Fruit fly (Drosophila melanogaster) whole organism, prepupa: ENCODE data around the gene CG9676.

Source experiments
- Blimp-1 ChIP-seq: fragments of 200-800 bp; sonication (Bioruptor generic); optimal IDR thresholded peaks from 3 replicates; lab custom pipeline; 2017; ENCODE audit warnings: missing biosample characterization, missing genetic modification characterization, mild to moderate bottlenecking, moderate library complexity, missing genetic modification reagents
- CG10669 ChIP-seq: fragments of 200-800 bp; sonication (Bioruptor generic); optimal IDR thresholded peaks from 3 replicates; lab custom pipeline; 2018; ENCODE audit warnings: missing biosample characterization, mild to moderate bottlenecking, missing genetic modification characterization, moderate library complexity
- CG11294 ChIP-seq: fragments of 200-800 bp; sonication (Bioruptor generic); IDR thresholded peaks from 2 replicates; pipeline ENCODE4 v1.3.6; 2022; ENCODE audit warnings: missing biosample characterization, missing genetic modification characterization
- CG11762 ChIP-seq: fragments of 200-800 bp; sonication (Bioruptor generic); optimal IDR thresholded peaks from 3 replicates; lab custom pipeline; 2016; ENCODE audit warnings: missing biosample characterization, missing genetic modification characterization; ENCODE audit not compliant: insufficient read depth
- CG15336 ChIP-seq: fragments of 200-800 bp; sonication (Bioruptor generic); IDR thresholded peaks from 2 replicates; pipeline ENCODE4 v1.3.6; 2022; ENCODE audit warnings: missing biosample characterization, missing genetic modification characterization
- CG16779 ChIP-seq: fragments of 200-800 bp; sonication (Bioruptor generic); optimal IDR thresholded peaks from 3 replicates; lab custom pipeline; 2017; ENCODE audit warnings: missing biosample characterization, mild to moderate bottlenecking, missing genetic modification characterization
- CG31627 ChIP-seq: fragments of 200-800 bp; sonication (Bioruptor generic); optimal IDR thresholded peaks from 3 replicates; lab custom pipeline; 2016; ENCODE audit warnings: missing biosample characterization, missing genetic modification characterization
- CG32006 ChIP-seq: fragments of 200-800 bp; sonication (Bioruptor generic); optimal IDR thresholded peaks from 3 replicates; lab custom pipeline; 2017; ENCODE audit warnings: missing biosample characterization, mild to moderate bottlenecking, missing genetic modification characterization
- CG34406 ChIP-seq: fragments of 200-800 bp; sonication (Bioruptor generic); optimal IDR thresholded peaks from 3 replicates; lab custom pipeline; 2016; ENCODE audit warnings: missing biosample characterization, missing genetic modification characterization
- CG6276 ChIP-seq: fragments of 200-800 bp; sonication (Bioruptor generic); optimal IDR thresholded peaks from 2 replicates; lab custom pipeline; 2017; ENCODE audit warnings: missing biosample characterization, mild to moderate bottlenecking, missing genetic modification characterization
- CG6808 ChIP-seq: fragments of 200-800 bp; sonication (Bioruptor generic); optimal IDR thresholded peaks from 3 replicates; lab custom pipeline; 2017; ENCODE audit warnings: missing biosample characterization, missing genetic modification characterization, mild to moderate bottlenecking, moderate library complexity, missing genetic modification reagents
- CG8319 ChIP-seq: fragments of 200-800 bp; sonication (Bioruptor generic); optimal IDR thresholded peaks from 3 replicates; lab custom pipeline; 2016; ENCODE audit warnings: missing biosample characterization, missing genetic modification characterization
- CG8632 ChIP-seq: fragments of 200-800 bp; sonication (Bioruptor generic); optimal IDR thresholded peaks from 3 replicates; lab custom pipeline; 2016; ENCODE audit warnings: missing biosample characterization, missing genetic modification characterization
- CG9139 ChIP-seq: fragments of 200-800 bp; sonication (Bioruptor generic); optimal IDR thresholded peaks from 3 replicates; lab custom pipeline; 2017; ENCODE audit warnings: missing biosample characterization, mild to moderate bottlenecking, missing genetic modification characterization
- Eip78C ChIP-seq: fragments of 200-800 bp; sonication (Bioruptor generic); peaks from one replicate; lab custom pipeline; 2016; ENCODE audit warnings: missing biosample characterization, missing genetic modification characterization
- Eip93F ChIP-seq: fragments of 200-800 bp; sonication (Bioruptor generic); optimal IDR thresholded peaks from 2 replicates; lab custom pipeline; 2016; ENCODE audit warnings: missing biosample characterization, mild to moderate bottlenecking, missing genetic modification characterization
- Ets21C ChIP-seq: fragments of 200-800 bp; sonication (Bioruptor generic); optimal IDR thresholded peaks from 3 replicates; lab custom pipeline; 2016; ENCODE audit warnings: missing biosample characterization, missing genetic modification characterization
- Ets96B ChIP-seq: fragments of 200-800 bp; optimal IDR thresholded peaks from 2 replicates; lab custom pipeline; 2019; ENCODE audit warnings: missing biosample characterization, mild to moderate bottlenecking, missing genetic modification characterization, moderate library complexity
- Hr38 ChIP-seq: sonication (Bioruptor generic); optimal IDR thresholded peaks from 2 replicates; lab custom pipeline; 2016; ENCODE audit warnings: missing biosample characterization, missing genetic modification characterization
- Hr39 ChIP-seq: fragments of 200-800 bp; sonication (Bioruptor generic); optimal IDR thresholded peaks from 2 replicates; lab custom pipeline; 2016; ENCODE audit warnings: missing biosample characterization, missing genetic modification characterization
- Lpt ChIP-seq: fragments of 200-800 bp; sonication (Bioruptor generic); optimal IDR thresholded peaks from 3 replicates; lab custom pipeline; 2016; ENCODE audit warnings: missing biosample characterization, missing genetic modification characterization
- Met ChIP-seq: fragments of 200-800 bp; sonication (Bioruptor generic); optimal IDR thresholded peaks from 3 replicates; lab custom pipeline; 2016; ENCODE audit warnings: missing biosample characterization, missing genetic modification characterization
- Smox ChIP-seq: fragments of 200-800 bp; sonication (Bioruptor generic); optimal IDR thresholded peaks from 3 replicates; lab custom pipeline; 2016; ENCODE audit warnings: missing biosample characterization, missing genetic modification characterization
- Sox102F ChIP-seq: fragments of 200-800 bp; sonication (Bioruptor generic); optimal IDR thresholded peaks from 2 replicates; lab custom pipeline; 2016; ENCODE audit warnings: missing biosample characterization, mild to moderate bottlenecking, missing genetic modification characterization
- achi ChIP-seq: fragments of 200-800 bp; sonication (Bioruptor generic); optimal IDR thresholded peaks from 3 replicates; lab custom pipeline; 2016; ENCODE audit warnings: missing biosample characterization, missing genetic modification characterization
- acj6 ChIP-seq: fragments of 200-800 bp; sonication (Bioruptor generic); optimal IDR thresholded peaks from 3 replicates; lab custom pipeline; 2016; ENCODE audit warnings: missing biosample characterization, missing genetic modification characterization
- cyc ChIP-seq: fragments of 200-800 bp; sonication (Bioruptor generic); optimal IDR thresholded peaks from 3 replicates; lab custom pipeline; 2016; ENCODE audit warnings: missing biosample characterization, missing genetic modification characterization
- dsx ChIP-seq: fragments of 200-800 bp; optimal IDR thresholded peaks from 3 replicates; lab custom pipeline; 2019; ENCODE audit warnings: missing biosample characterization, mild to moderate bottlenecking, missing genetic modification characterization, moderate library complexity; ENCODE audit not compliant: poor library complexity, severe bottlenecking
- esn ChIP-seq: fragments of 200-800 bp; sonication (Bioruptor generic); optimal IDR thresholded peaks from 2 replicates; lab custom pipeline; 2016; ENCODE audit warnings: missing biosample characterization, mild to moderate bottlenecking, missing genetic modification characterization, moderate library complexity
- fkh ChIP-seq: fragments of 200-800 bp; sonication (Bioruptor generic); optimal IDR thresholded peaks from 3 replicates; lab custom pipeline; 2017; ENCODE audit warnings: missing biosample characterization, mild to moderate bottlenecking, missing genetic modification characterization, moderate library complexity
- net ChIP-seq: fragments of 200-800 bp; sonication (Bioruptor generic); optimal IDR thresholded peaks from 3 replicates; lab custom pipeline; 2016; ENCODE audit warnings: missing biosample characterization, missing genetic modification characterization
- pdm3 ChIP-seq: fragments of 200-800 bp; sonication (Bioruptor generic); optimal IDR thresholded peaks from 3 replicates; lab custom pipeline; 2016; ENCODE audit warnings: missing biosample characterization, missing genetic modification characterization
- salr ChIP-seq, 2 experiments: fragments of 200-800 bp; sonication (Bioruptor generic); optimal IDR thresholded peaks; 3 replicates each; lab custom pipeline; 2016 to 2018; ENCODE audit warnings: missing biosample characterization in 2 of 2, missing genetic modification characterization in 2 of 2, mild to moderate bottlenecking in 1 of 2
- spab ChIP-seq: fragments of 200-800 bp; sonication (Bioruptor generic); optimal IDR thresholded peaks from 2 replicates; lab custom pipeline; 2017; ENCODE audit warnings: missing biosample characterization, mild to moderate bottlenecking, missing genetic modification characterization, missing genetic modification reagents
- ss ChIP-seq, 2 experiments: fragments of 200-800 bp; sonication (Bioruptor generic); optimal IDR thresholded peaks; 2 replicates in 1 of 2; 3 replicates in 1 of 2; lab custom pipeline; 2017 to 2018; ENCODE audit warnings: mild to moderate bottlenecking in 2 of 2, missing biosample characterization in 2 of 2, missing genetic modification characterization in 2 of 2, moderate library complexity in 1 of 2
- svp ChIP-seq: fragments of 200-800 bp; sonication (Bioruptor generic); peaks from one replicate; lab custom pipeline; 2016; ENCODE audit warnings: missing biosample characterization, missing genetic modification characterization

Gene CG9676

DNA sequence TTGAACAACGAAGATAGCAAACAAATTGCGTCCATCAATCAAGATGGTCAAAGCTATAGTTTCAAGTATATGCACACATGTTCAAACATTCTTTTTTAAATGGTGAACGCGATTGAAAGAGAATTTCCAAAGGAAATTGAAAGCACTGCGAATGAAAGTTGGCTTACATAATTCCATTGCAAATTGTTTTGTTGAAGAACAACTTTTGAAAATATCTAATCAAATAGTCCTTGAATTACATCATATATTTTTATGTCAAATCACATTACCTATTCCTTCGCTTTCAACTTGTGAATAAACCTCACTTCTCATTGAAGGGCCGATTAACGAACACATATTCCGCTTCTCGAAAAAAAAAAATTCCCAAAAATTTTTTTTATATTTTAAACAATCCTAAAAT, 40.6 kb upstream of the CG9676 start, which contains the start of gene CG32568:
CG32568 (plus strand) TSS at position 301 of the 400 bp plus-strand sequence.
- TF ChIP-seq CG34406 (GFP tag; lab: Kevin White, UChicago), result no peak
- no peak for TF ChIP-seq CG9139 (GFP tag; lab: Kevin White, UChicago)
- TF ChIP-seq spab (GFP tag; lab: Kevin White, UChicago), result no peak
- TF ChIP-seq achi (GFP tag; lab: Kevin White, UChicago), result no peak
- no peak for TF ChIP-seq Sox102F
- TF ChIP-seq CG6808, result no peak
- no peak for TF ChIP-seq net (GFP tag; lab: Kevin White, UChicago)
- TF ChIP-seq Smox (GFP tag; lab: Kevin White, UChicago), result no peak
- no peak for TF ChIP-seq CG8632 (GFP tag; lab: Kevin White, UChicago)
- no peak for TF ChIP-seq acj6
- no peak for TF ChIP-seq Lpt (GFP tag; lab: Kevin White, UChicago)
- TF ChIP-seq CG11294, result no peak
- no peak for TF ChIP-seq Eip93F (GFP tag; lab: Kevin White, UChicago)
- TF ChIP-seq svp, result no peak
- no peak for TF ChIP-seq Met (GFP tag; lab: Kevin White, UChicago)
- TF ChIP-seq, all 60 proteins: peak for 0

DNA sequence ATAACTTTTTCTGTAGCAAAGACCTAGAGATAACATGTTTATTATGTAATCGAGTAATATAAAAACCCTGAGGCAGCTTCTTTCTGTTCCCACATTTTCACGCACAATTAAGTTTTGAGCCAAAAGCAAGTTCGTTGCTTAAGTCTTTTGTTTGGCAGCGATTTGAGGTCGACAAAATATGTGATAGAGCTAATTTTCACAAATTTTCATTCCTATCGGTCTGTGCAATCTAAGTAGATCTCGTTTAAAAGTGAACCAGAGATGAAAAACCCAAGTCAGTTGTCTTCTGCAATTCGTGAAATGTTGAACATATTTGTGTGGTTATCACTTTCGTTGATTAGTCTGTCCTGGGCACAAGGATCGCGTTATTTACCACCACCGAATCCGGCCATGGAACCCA, 37.9 kb upstream of the CG9676 start, which contains the start of gene TwdlZ:
TwdlZ (plus strand) TSS at position 301 of the 400 bp plus-strand sequence.
- TF ChIP-seq Met (GFP tag; lab: Kevin White, UChicago), result no peak
- no peak for TF ChIP-seq CG32006 (GFP tag; lab: Kevin White, UChicago)
- no peak for TF ChIP-seq CG11762 (GFP tag; lab: Kevin White, UChicago)
- no peak for TF ChIP-seq Hr39 (GFP tag; lab: Kevin White, UChicago)
- no peak for TF ChIP-seq pdm3 (GFP tag; lab: Kevin White, UChicago)
- TF ChIP-seq Ets21C (GFP tag; lab: Kevin White, UChicago), result no peak
- TF ChIP-seq Blimp-1 (GFP tag; lab: Kevin White, UChicago), result no peak
- no peak for TF ChIP-seq dsx (GFP tag; lab: Kevin White, UChicago)
- no peak for TF ChIP-seq CG34406 (GFP tag; lab: Kevin White, UChicago)
- no peak for TF ChIP-seq CG8319
- TF ChIP-seq CG31627 (GFP tag; lab: Kevin White, UChicago), result no peak
- TF ChIP-seq spab (GFP tag; lab: Kevin White, UChicago), result no peak
- TF ChIP-seq achi (GFP tag; lab: Kevin White, UChicago), result no peak
- TF ChIP-seq salr (GFP tag; optimal IDR thresholded peaks at IDR 0.05; lab: Kevin White, UChicago), result no peak
- no peak for TF ChIP-seq CG6276
- TF ChIP-seq CG16779 (tag; lab: Kevin White, UChicago), result no peak
- TF ChIP-seq Ets96B (tag; lab: Kevin White, UChicago), result no peak
- TF ChIP-seq CG10669 (GFP tag; lab: Kevin White, UChicago), result no peak
- TF ChIP-seq Eip78C (GFP tag; lab: Kevin White, UChicago), result no peak
- TF ChIP-seq, all 60 proteins: peak for 0

DNA sequence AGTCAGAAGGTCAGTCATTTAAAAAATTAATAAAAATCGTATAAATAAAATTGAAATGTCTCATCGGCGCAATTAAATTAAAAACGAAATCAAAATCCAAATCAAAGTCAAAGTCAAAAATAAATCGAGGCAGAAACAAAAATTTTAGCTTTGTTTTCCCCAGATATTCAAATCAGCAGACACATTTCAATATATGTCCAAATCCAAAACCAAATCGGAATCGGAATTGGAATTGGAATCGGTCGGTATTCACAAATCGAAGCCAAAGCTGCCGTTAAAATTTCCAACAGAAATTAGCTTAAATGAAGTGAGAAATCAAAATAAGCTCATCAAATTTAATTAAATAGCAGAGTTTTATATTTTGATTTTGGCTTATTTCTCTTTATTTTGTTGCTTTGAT, 36.2 kb upstream of the CG9676 start:
- TF ChIP-seq CG10669 (GFP tag; lab: Kevin White, UChicago), result no peak
- no peak for TF ChIP-seq net (GFP tag; lab: Kevin White, UChicago)
- TF ChIP-seq ss (GFP tag; optimal IDR thresholded peaks at IDR 0.05; lab: Kevin White, UChicago), result no peak
- no peak for TF ChIP-seq Lpt (GFP tag; lab: Kevin White, UChicago)
- no peak for TF ChIP-seq Hr38 (GFP tag; lab: Kevin White, UChicago)
- TF ChIP-seq spab (GFP tag; lab: Kevin White, UChicago), result no peak
- no peak for TF ChIP-seq CG8632 (GFP tag; lab: Kevin White, UChicago)
- TF ChIP-seq CG34406 (GFP tag; lab: Kevin White, UChicago), result no peak
- TF ChIP-seq CG8319, result no peak
- no peak for TF ChIP-seq dsx (GFP tag; lab: Kevin White, UChicago)
- no peak for TF ChIP-seq achi (GFP tag; lab: Kevin White, UChicago)
- no peak for TF ChIP-seq CG32006 (GFP tag; lab: Kevin White, UChicago)
- no peak for TF ChIP-seq CG15336
- TF ChIP-seq CG11762 (GFP tag; lab: Kevin White, UChicago), result no peak
- no peak for TF ChIP-seq Ets21C (GFP tag; lab: Kevin White, UChicago)
- no peak for TF ChIP-seq esn (GFP tag; lab: Kevin White, UChicago)
- no peak for TF ChIP-seq fkh (GFP tag; lab: Kevin White, UChicago)
- TF ChIP-seq cyc, result no peak
